Worm (Caenorhabditis elegans) whole organism, young adult: ENCODE measurements around the gene Y43F8C.5.

Experiments
- B0019.2 ChIP-seq: fragments of 200-800 bp; sonication (Bioruptor generic); conservative IDR thresholded peaks from 2 replicates; pipeline ENCODE4 v1.3.6; 2022; ENCODE audit warnings: missing genetic modification reagents, missing genetic modification characterization, missing compliant biosample characterization
- F52B5.7 ChIP-seq: sonication (generic microtip); optimal IDR thresholded peaks from 2 replicates; lab custom pipeline; 2016; ENCODE audit warnings: mild to moderate bottlenecking, missing genetic modification characterization, missing compliant biosample characterization
- F57A8.1 ChIP-seq: fragments of 200-800 bp; sonication (Bioruptor generic); optimal IDR thresholded peaks from 2 replicates; lab custom pipeline; 2018; ENCODE audit warnings: mild to moderate bottlenecking, missing genetic modification characterization, moderate library complexity, missing compliant biosample characterization
- atf-7 ChIP-seq: sonication (generic microtip); optimal IDR thresholded peaks from 2 replicates; lab custom pipeline; 2017; ENCODE audit warnings: mild to moderate bottlenecking, missing genetic modification characterization, missing compliant biosample characterization
- attf-3 ChIP-seq: fragments of 200-800 bp; sonication (Bioruptor generic); conservative IDR thresholded peaks from 2 replicates; pipeline ENCODE4 v1.3.6; 2022; ENCODE audit warnings: missing genetic modification reagents, missing genetic modification characterization, missing compliant biosample characterization
- ceh-79 ChIP-seq: sonication (generic microtip); optimal IDR thresholded peaks from 2 replicates; lab custom pipeline; 2017; ENCODE audit warnings: mild to moderate bottlenecking, missing genetic modification characterization, missing compliant biosample characterization
- die-1 ChIP-seq: sonication (generic microtip); optimal IDR thresholded peaks from 2 replicates; lab custom pipeline; 2016; ENCODE audit warnings: missing genotype, mild to moderate bottlenecking, missing genetic modification characterization, missing compliant biosample characterization
- dox-1 ChIP-seq: fragments of 200-800 bp; sonication (Bioruptor generic); IDR thresholded peaks from 2 replicates; pipeline ENCODE4 v1.3.6; 2022; ENCODE audit warnings: missing genetic modification reagents, missing genetic modification characterization, missing compliant biosample characterization
- egrh-3 ChIP-seq: fragments of 200-800 bp; sonication (Bioruptor generic); IDR thresholded peaks from 2 replicates; pipeline ENCODE4 v1.3.6; 2022; ENCODE audit warnings: missing genetic modification reagents, missing genetic modification characterization, missing compliant biosample characterization
- him-1 ChIP-seq: sonication (generic microtip); optimal IDR thresholded peaks from 2 replicates; lab custom pipeline; 2016; ENCODE audit warnings: missing genotype, missing genetic modification reagents, missing genetic modification characterization, missing compliant biosample characterization
- hmg-1.2 ChIP-seq: fragments of 200-800 bp; sonication (Bioruptor generic); IDR thresholded peaks from 2 replicates; pipeline ENCODE4 v1.3.6; 2022; ENCODE audit warnings: missing genetic modification reagents, missing genetic modification characterization, missing compliant biosample characterization
- let-607 ChIP-seq, 2 experiments: fragments of 200-800 bp in 1 of 2; sonication (Bioruptor generic) in 1 of 2; sonication (generic microtip) in 1 of 2; optimal IDR thresholded peaks; 2 replicates each; lab custom pipeline; 2016 to 2018; ENCODE audit warnings: mild to moderate bottlenecking in 2 of 2, missing compliant biosample characterization in 2 of 2, missing genetic modification characterization in 2 of 2, moderate library complexity in 2 of 2, missing genotype in 1 of 2
- lin-26 ChIP-seq: fragments of 200-800 bp; sonication (Bioruptor generic); IDR thresholded peaks from 2 replicates; pipeline ENCODE4 v1.3.6; 2022; ENCODE audit warnings: missing genetic modification reagents, missing genetic modification characterization, missing compliant biosample characterization
- madf-10 ChIP-seq: sonication (generic microtip); optimal IDR thresholded peaks from 2 replicates; lab custom pipeline; 2016; ENCODE audit warnings: mild to moderate bottlenecking, missing genetic modification characterization, missing compliant biosample characterization
- madf-6 ChIP-seq: fragments of 200-800 bp; sonication (Bioruptor generic); IDR thresholded peaks from 2 replicates; pipeline ENCODE4 v1.3.6; 2022; ENCODE audit warnings: missing genetic modification reagents, missing genetic modification characterization, missing compliant biosample characterization
- madf-8 ChIP-seq: fragments of 200-800 bp; sonication (Bioruptor generic); conservative IDR thresholded peaks from 2 replicates; pipeline ENCODE4 v1.3.6; 2022; ENCODE audit warnings: missing genetic modification reagents, missing genetic modification characterization, missing compliant biosample characterization
- mcd-1 ChIP-seq: fragments of 200-800 bp; sonication (Bioruptor generic); IDR thresholded peaks from 2 replicates; pipeline ENCODE4 v1.3.6; 2022; ENCODE audit warnings: missing genetic modification reagents, missing genetic modification characterization, missing compliant biosample characterization
- nfya-2 ChIP-seq: fragments of 200-800 bp; sonication (Bioruptor generic); IDR thresholded peaks from 2 replicates; pipeline ENCODE4 v1.3.6; 2022; ENCODE audit warnings: missing genetic modification reagents, missing genetic modification characterization, missing compliant biosample characterization
- nfyb-1 ChIP-seq: fragments of 200-800 bp; sonication (Bioruptor generic); IDR thresholded peaks from 2 replicates; pipeline ENCODE4 v1.3.6; 2022; ENCODE audit warnings: missing genetic modification reagents, missing genetic modification characterization, missing compliant biosample characterization
- nhr-90 ChIP-seq: sonication (generic microtip); optimal IDR thresholded peaks from 2 replicates; lab custom pipeline; 2016; ENCODE audit warnings: missing genotype, mild to moderate bottlenecking, missing genetic modification characterization, missing compliant biosample characterization
- rpc-1 ChIP-seq, 2 experiments: fragments of 150-350 bp in 1 of 2; sonication (generic microtip) in 1 of 2; optimal IDR thresholded peaks; 2 replicates each; lab custom pipeline; 2014 to 2018; ENCODE audit warnings: missing biosample characterization in 1 of 2, missing genetic modification characterization in 1 of 2, missing genetic modification reagents in 1 of 2, missing genotype in 1 of 2
- snpc-1.1 ChIP-seq: sonication (generic microtip); optimal IDR thresholded peaks from 2 replicates; lab custom pipeline; 2017; ENCODE audit warnings: missing genetic modification characterization, mild to moderate bottlenecking, missing compliant biosample characterization, antibody characterized with exemption, moderate library complexity, missing genotype, missing genetic modification reagents; ENCODE audit not compliant: insufficient read depth
- snpc-1.3 ChIP-seq: sonication (generic microtip); optimal IDR thresholded peaks from 2 replicates; lab custom pipeline; 2017; ENCODE audit warnings: missing genetic modification characterization, mild to moderate bottlenecking, missing compliant biosample characterization, antibody characterized with exemption, moderate library complexity, missing genotype, missing genetic modification reagents; ENCODE audit not compliant: insufficient read depth
- somi-1 ChIP-seq: fragments of 200-800 bp; sonication (Bioruptor generic); optimal IDR thresholded peaks from 2 replicates; lab custom pipeline; 2018; ENCODE audit warnings: mild to moderate bottlenecking, missing genetic modification characterization, missing compliant biosample characterization
- sptf-2 ChIP-seq: fragments of 200-800 bp; sonication (Bioruptor generic); optimal IDR thresholded peaks from 2 replicates; lab custom pipeline; 2018; ENCODE audit warnings: mild to moderate bottlenecking, missing genetic modification characterization, missing compliant biosample characterization
- tlf-1 ChIP-seq: fragments of 200-800 bp; sonication (Bioruptor generic); optimal IDR thresholded peaks from 2 replicates; lab custom pipeline; 2018; ENCODE audit warnings: mild to moderate bottlenecking, missing genetic modification characterization, missing compliant biosample characterization
- zfh-2 ChIP-seq: fragments of 200-800 bp; sonication (Bioruptor generic); conservative IDR thresholded peaks from 2 replicates; pipeline ENCODE4 v1.3.6; 2022; ENCODE audit warnings: missing genetic modification reagents, missing genetic modification characterization, missing compliant biosample characterization

Y43F8C.5 gene

DNA sequence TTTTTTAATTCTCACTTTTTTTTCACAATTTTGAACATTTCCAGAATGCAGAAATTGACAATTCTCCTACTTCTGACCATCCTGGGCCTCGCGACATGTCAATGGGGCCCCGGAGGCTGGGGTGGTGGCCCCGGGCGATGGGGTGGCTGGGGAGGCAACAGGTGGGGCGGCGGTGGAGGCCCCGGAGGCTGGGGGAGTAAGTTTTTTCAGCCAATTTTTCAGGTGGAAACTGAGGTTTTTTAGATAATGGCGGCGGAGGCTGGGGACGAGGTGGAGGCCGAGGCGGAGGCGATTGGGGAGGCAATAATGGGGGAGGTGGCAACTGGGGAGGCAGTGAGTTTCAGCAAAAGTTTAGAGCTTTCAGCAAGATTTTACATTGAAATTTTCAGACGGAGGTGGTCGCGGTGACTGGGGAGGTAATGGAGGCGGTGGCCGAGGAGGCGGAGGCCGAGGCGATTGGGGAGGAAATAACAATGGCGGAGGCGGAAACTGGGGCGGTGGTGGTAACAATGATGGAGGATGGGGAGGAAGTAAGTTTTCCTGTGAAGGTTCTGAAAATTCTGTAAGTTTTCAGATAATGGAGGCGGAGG lies 22.2 kb downstream of the Y43F8C.5 start:
- TF ChIP-seq lin-26 (GFP tag; lab: Robert Waterston, UW) (0 out of 2 replicates have a peak, but pooled peaks have one; percentile 35), madf-8 (GFP tag; lab: Robert Waterston, UW) (no peak), mcd-1 (peak; percentile 38), B0019.2 (0 out of 2 replicates have a peak, but pooled peaks have one; percentile 4), let-607 (tag; optimal IDR thresholded peaks at IDR 0.05; lab: Kevin White, UChicago) (peak in 1 of 2 experiments; percentile 14), zfh-2 (GFP tag; lab: Robert Waterston, UW) (peak; percentile 85), somi-1 (GFP tag; lab: Kevin White, UChicago) (no peak), egrh-3 (GFP tag; lab: Robert Waterston, UW) (peak; percentile 91), nfyb-1 (peak; percentile 62; the same call in 1 of the 2 replicates), madf-6 (GFP tag; lab: Robert Waterston, UW) (0 out of 2 replicates have a peak, but pooled peaks have one; percentile 25), ceh-79 (tag; lab: Kevin White, UChicago) (peak; percentile 22), tlf-1 (GFP tag; lab: Kevin White, UChicago) (no peak), snpc-1.3 (tag; lab: Kevin White, UChicago) (no peak)

DNA sequence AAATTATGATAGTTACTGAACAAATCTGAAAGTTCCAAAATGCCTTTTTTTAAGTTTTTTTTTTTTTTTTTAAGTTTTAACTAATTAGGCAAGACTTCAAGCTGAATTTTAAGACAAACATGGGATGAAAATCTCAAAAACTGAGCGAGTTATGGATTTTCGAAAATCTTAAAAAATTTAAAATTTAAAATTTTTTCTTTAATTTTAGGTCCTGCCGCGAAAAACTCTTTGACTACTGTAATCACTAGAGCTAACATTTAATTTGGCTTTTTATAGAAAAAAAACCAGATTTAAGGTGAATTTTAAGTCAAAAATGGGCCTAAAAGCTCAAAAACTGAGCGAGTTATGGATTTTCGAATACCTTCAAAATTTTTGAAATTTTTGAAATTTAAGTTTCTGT lies 23.3 kb downstream of the Y43F8C.5 start, which contains the start of gene grsp-1:
TSS of gene grsp-1 (plus strand) at position 301 of the 400 bp plus-strand sequence.
- TF ChIP-seq F52B5.7 (tag; lab: Kevin White, UChicago) (no peak), snpc-1.1 (tag; lab: Kevin White, UChicago) (no peak), nhr-90 (tag; lab: Kevin White, UChicago) (no peak), F57A8.1 (GFP tag; lab: Kevin White, UChicago) (no peak), attf-3 (GFP tag; lab: Robert Waterston, UW) (no peak)

DNA sequence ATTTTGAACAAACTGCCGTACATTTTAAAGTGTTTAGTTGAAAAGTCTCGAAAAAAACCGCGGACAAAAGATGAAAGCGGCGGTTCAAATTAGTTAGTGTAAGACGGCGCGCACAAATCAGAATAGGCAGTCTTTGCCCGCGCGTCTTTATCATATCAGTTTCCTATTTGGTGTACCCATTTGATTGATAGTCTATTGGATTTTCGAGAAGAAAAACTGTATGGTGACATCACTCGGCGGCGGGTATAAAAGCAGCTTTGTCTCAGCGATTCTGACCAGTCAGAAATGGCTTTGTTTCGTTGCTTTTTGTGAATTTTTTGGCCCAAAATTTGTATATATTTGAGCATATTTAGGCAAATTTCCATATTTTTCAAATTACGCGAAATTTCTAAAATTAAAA lies 23.8 kb downstream of the Y43F8C.5 start:
- TF ChIP-seq madf-10 (tag; lab: Kevin White, UChicago): no peak
- peak; percentile 13 for TF ChIP-seq atf-7

DNA sequence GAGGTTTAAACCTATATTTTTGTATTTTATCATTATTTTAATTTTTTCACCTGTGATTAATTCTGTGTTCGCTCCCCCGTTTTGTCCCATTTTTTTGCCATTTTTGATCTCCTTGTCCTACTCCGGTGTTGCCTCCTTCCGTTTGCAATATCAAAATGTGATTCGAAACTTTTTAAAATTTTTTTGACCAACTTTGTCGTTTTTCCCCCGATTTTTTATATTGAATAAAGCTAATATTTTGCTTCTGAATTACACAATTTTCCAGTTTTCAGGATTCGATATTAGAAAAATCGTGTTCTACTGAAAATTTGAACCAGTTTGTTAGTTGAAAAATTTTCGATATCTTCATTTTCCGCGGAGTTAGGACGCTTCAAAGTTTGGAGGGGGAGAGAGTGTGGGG lies 26.6 kb downstream of the Y43F8C.5 start, which contains the start of gene nlp-25:
TSS of gene nlp-25 (plus strand) at position 301 of the 400 bp plus-strand sequence.
- TF ChIP-seq hmg-1.2 (GFP tag; lab: Robert Waterston, UW) (peak; percentile 35; the same call in 1 of the 2 replicates), nfya-2 (GFP tag; lab: Robert Waterston, UW) (no peak), attf-3 (GFP tag; lab: Robert Waterston, UW) (no peak)

DNA sequence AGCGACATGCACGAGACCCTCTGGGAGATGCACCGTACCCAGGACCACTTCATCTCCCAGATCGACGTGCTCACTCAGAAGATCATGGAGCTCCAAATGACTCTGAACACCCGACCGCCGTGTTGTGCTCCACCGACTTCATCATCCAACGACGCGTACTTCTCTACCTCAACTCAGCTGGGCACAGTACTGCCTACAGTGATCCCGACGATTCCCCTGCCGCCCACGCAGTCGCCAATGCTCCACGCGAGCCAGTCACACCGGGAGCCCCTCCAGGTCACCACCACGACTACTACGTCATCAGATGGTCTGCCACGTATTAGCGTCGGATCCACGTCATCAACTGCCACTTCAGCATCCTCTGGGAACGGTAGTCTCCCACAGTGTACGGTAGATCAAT lies 27.0 kb downstream of the Y43F8C.5 start:
- TF ChIP-seq nfyb-1 (no peak), zfh-2 (GFP tag; lab: Robert Waterston, UW) (peak; percentile 71), dox-1 (0 out of 2 replicates have a peak, but pooled peaks have one; percentile 18), F52B5.7 (tag; lab: Kevin White, UChicago) (peak; percentile 49)

DNA sequence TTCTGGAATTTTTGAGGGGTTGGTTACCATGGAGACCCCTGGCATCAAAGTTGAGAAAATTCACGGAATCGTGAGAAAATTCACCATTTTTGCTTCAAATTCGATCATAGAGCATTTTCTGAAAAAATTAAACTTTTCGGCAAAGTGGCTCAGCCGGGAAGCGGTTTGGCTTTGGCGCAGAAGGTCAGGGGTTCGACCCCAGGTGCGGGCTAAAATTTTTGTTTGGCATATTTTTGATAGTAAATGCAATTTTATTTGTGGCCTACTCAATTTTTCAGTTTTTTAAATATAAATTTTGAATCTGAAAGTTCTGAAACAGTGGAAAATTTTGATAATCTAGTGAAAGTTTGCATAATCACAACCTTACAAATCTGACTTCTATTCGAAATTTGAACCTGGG lies 33.4 kb downstream of the Y43F8C.5 start:
- TF ChIP-seq die-1 (no peak), rpc-1 (optimal IDR thresholded peaks at IDR 0.05; lab: Kevin White, UChicago) (no peak), rpc-1 (tag; optimal IDR thresholded peaks at IDR 0.05; lab: Kevin White, UChicago) (peak; percentile 24), sptf-2 (GFP tag; lab: Kevin White, UChicago) (no peak), him-1 (tag; lab: Kevin White, UChicago) (no peak)
- TF ChIP-seq, all 124 proteins: peak for 1
